Worm (Caenorhabditis elegans): ENCODE measurements around the gene nlp-45.

Gene nlp-45

ce11 chrX:2369073-2369472 is 31.0 kb upstream of the nlp-45 start:
- peak; percentile 28 for TF ChIP-seq fos-1 (tag; optimal IDR thresholded peaks at IDR 0.05)
- no peak for TF ChIP-seq ama-1 (optimal IDR thresholded peaks at IDR 0.05)
- no peak for TF ChIP-seq F13H6.1 (tag; optimal IDR thresholded peaks at IDR 0.05)

- no peak for TF ChIP-seq lsy-2 (tag; optimal IDR thresholded peaks at IDR 0.05)
- TF ChIP-seq ZK546.5 (tag; optimal IDR thresholded peaks at IDR 0.05): no peak
- TF ChIP-seq F13H6.1 (tag; optimal IDR thresholded peaks at IDR 0.05): peak; percentile 43
- TF ChIP-seq ceh-16 (tag; optimal IDR thresholded peaks at IDR 0.05): no peak
- no peak for TF ChIP-seq lin-39 (tag; optimal IDR thresholded peaks at IDR 0.05)
- no peak for TF ChIP-seq nhr-23 (tag; optimal IDR thresholded peaks at IDR 0.05)
- TF ChIP-seq nhr-77 (tag; optimal IDR thresholded peaks at IDR 0.05): no peak
- no peak for TF ChIP-seq elt-3 (tag; optimal IDR thresholded peaks at IDR 0.05)
- TF ChIP-seq nhr-25 (tag; optimal IDR thresholded peaks at IDR 0.05): peak; percentile 83
- TF ChIP-seq sma-9 (GFP tag; optimal IDR thresholded peaks at IDR 0.05): peak; percentile 47
- TF ChIP-seq sma-9 (tag; optimal IDR thresholded peaks at IDR 0.05): no peak
- TF ChIP-seq egl-27 (tag; optimal IDR thresholded peaks at IDR 0.05): no peak
- peak; percentile 85 for TF ChIP-seq blmp-1 (tag; optimal IDR thresholded peaks at IDR 0.05; ENCODE audit: insufficient read depth)
- no peak for TF ChIP-seq peb-1 (tag; optimal IDR thresholded peaks at IDR 0.05)
- no peak for TF ChIP-seq elt-1 (tag; optimal IDR thresholded peaks at IDR 0.05)
- no peak for TF ChIP-seq mdl-1 (tag; optimal IDR thresholded peaks at IDR 0.05)
- TF ChIP-seq Y55F3AM.14 (GFP tag; optimal IDR thresholded peaks at IDR 0.05): no peak
- TF ChIP-seq unc-39 (tag; optimal IDR thresholded peaks at IDR 0.05): no peak
- TF ChIP-seq ztf-4 (tag; optimal IDR thresholded peaks at IDR 0.05): no peak
- no peak for TF ChIP-seq mbf-1 (tag; optimal IDR thresholded peaks at IDR 0.05)
- no peak for TF ChIP-seq sem-4 (tag; optimal IDR thresholded peaks at IDR 0.05)
- TF ChIP-seq lin-13 (GFP tag; optimal IDR thresholded peaks at IDR 0.05): no peak
- no peak for TF ChIP-seq mab-5 (tag; optimal IDR thresholded peaks at IDR 0.05)
- TF ChIP-seq R02D3.7 (tag; optimal IDR thresholded peaks at IDR 0.05): no peak
- no peak for TF ChIP-seq crh-2 (tag; optimal IDR thresholded peaks at IDR 0.05)
- no peak for TF ChIP-seq aly-2 (tag; optimal IDR thresholded peaks at IDR 0.05)
- no peak for TF ChIP-seq unc-55 (GFP tag; optimal IDR thresholded peaks at IDR 0.05)
- no peak for TF ChIP-seq lin-11 (tag; optimal IDR thresholded peaks at IDR 0.05)
- TF ChIP-seq nhr-21 (tag; optimal IDR thresholded peaks at IDR 0.05): no peak
- peak; percentile 28 for TF ChIP-seq nhr-129 (tag; optimal IDR thresholded peaks at IDR 0.05)
- TF ChIP-seq nhr-11 (tag; optimal IDR thresholded peaks at IDR 0.05): no peak
- no peak for TF ChIP-seq ama-1 (optimal IDR thresholded peaks at IDR 0.05)
Measured at ce11 chrX:2368042-2368814, 30.1 kb upstream of the nlp-45 start.

- TF ChIP-seq nhr-10 (tag; optimal IDR thresholded peaks at IDR 0.05) (no peak), unc-39 (tag; optimal IDR thresholded peaks at IDR 0.05) (no peak), gmeb-1 (tag; optimal IDR thresholded peaks at IDR 0.05) (no peak), elt-3 (tag; optimal IDR thresholded peaks at IDR 0.05) (no peak), elt-1 (tag; optimal IDR thresholded peaks at IDR 0.05) (no peak), ceh-16 (tag; optimal IDR thresholded peaks at IDR 0.05) (no peak), nhr-21 (tag; optimal IDR thresholded peaks at IDR 0.05) (no peak), lin-11 (tag; optimal IDR thresholded peaks at IDR 0.05) (no peak), ama-1 (optimal IDR thresholded peaks at IDR 0.05) (no peak), C34F6.9 (tag; optimal IDR thresholded peaks at IDR 0.05) (no peak), aly-2 (tag; optimal IDR thresholded peaks at IDR 0.05) (no peak), fos-1 (tag; optimal IDR thresholded peaks at IDR 0.05) (no peak), skn-1 (tag; optimal IDR thresholded peaks at IDR 0.05) (no peak), mdl-1 (tag; optimal IDR thresholded peaks at IDR 0.05) (no peak), crh-2 (tag; optimal IDR thresholded peaks at IDR 0.05) (no peak), ztf-11 (tag; optimal IDR thresholded peaks at IDR 0.05) (no peak), Y55F3AM.14 (GFP tag; optimal IDR thresholded peaks at IDR 0.05) (no peak), unc-62 (GFP tag; optimal IDR thresholded peaks at IDR 0.05) (no peak)
Measured at ce11 chrX:2365890-2366289, 27.8 kb upstream of the nlp-45 start, which contains the start of gene T24D8.6. TSS of gene T24D8.6 (minus strand) at chrX:2365990.

Data from whole organism, L2 larva.